Fruit fly (Drosophila melanogaster): ENCODE results near the gene mrn.

DNA sequence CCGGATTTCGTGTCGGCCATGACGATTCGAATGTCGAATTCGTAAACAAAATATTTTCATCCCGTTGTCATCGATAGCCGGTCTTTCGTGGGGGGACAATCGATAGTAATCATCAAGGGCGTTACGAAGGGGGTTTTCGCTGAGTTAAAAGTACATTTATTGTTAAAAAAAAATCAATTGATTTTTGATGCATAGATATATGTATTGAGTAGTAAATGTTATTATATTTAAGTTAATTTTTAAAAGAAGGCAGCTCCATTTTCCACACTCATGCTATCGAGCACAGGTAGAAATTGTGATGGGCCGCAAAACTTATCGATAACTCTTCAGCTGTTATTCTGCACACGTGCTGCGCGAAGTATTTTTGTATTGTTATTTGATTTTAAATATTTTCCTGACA, at the start of gene mrn, which contains the start of gene CG12301:
- peak; percentile 97 for TF ChIP-seq h (GFP tag; optimal IDR thresholded peaks at IDR 0.05)
- peak; percentile 80 for TF ChIP-seq OdsH (GFP tag; optimal IDR thresholded peaks at IDR 0.05)
- no peak for TF ChIP-seq dmrt93B (GFP tag; optimal IDR thresholded peaks at IDR 0.05)
- no peak for TF ChIP-seq Dfd (GFP tag; optimal IDR thresholded peaks at IDR 0.05)
- no peak for TF ChIP-seq Rel (GFP tag; optimal IDR thresholded peaks at IDR 0.05)
- peak; percentile 85 for TF ChIP-seq Rel (tag; optimal IDR thresholded peaks at IDR 0.05)
- peak; percentile 65 for TF ChIP-seq psq (GFP tag; optimal IDR thresholded peaks at IDR 0.05)

All from whole organism, wandering third instar larva.